Worm (Caenorhabditis elegans) whole organism, young adult: ENCODE data around the gene rps-12.

ENCODE experiments used
- B0261.1 ChIP-seq: sonication (generic microtip); optimal IDR thresholded peaks from 2 replicates; lab custom pipeline; 2016; ENCODE audit warnings: mild to moderate bottlenecking, missing genetic modification characterization, moderate library complexity, missing compliant biosample characterization
- C06A6.2 ChIP-seq: fragments of 200-800 bp; sonication (Bioruptor generic); conservative IDR thresholded peaks from 2 replicates; pipeline ENCODE4 v1.3.6; 2022; ENCODE audit warnings: missing genetic modification characterization, missing compliant biosample characterization
- F10E7.11 ChIP-seq: sonication (generic microtip); optimal IDR thresholded peaks from 2 replicates; lab custom pipeline; 2017; ENCODE audit warnings: mild to moderate bottlenecking, missing genetic modification characterization, moderate library complexity, missing compliant biosample characterization
- F39B2.1 ChIP-seq: fragments of 200-800 bp; sonication (Bioruptor generic); IDR thresholded peaks from 2 replicates; pipeline ENCODE4 v1.3.6; 2022; ENCODE audit warnings: missing genetic modification reagents, missing genetic modification characterization, missing compliant biosample characterization
- F49E8.2 ChIP-seq: sonication (generic microtip); optimal IDR thresholded peaks from 3 replicates; lab custom pipeline; 2017; ENCODE audit warnings: missing genetic modification characterization, mild to moderate bottlenecking, missing compliant biosample characterization, antibody characterized with exemption, moderate library complexity; ENCODE audit not compliant: insufficient read depth
- F57C9.4 ChIP-seq: sonication (generic microtip); optimal IDR thresholded peaks from 2 replicates; lab custom pipeline; 2017; ENCODE audit warnings: mild to moderate bottlenecking, missing genetic modification characterization, missing compliant biosample characterization
- T07F8.4 ChIP-seq: sonication (generic microtip); optimal IDR thresholded peaks from 2 replicates; lab custom pipeline; 2016; ENCODE audit warnings: mild to moderate bottlenecking, missing genetic modification characterization, moderate library complexity, missing compliant biosample characterization
- T26A5.8 ChIP-seq: sonication (generic microtip); optimal IDR thresholded peaks from 2 replicates; lab custom pipeline; 2016; ENCODE audit warnings: missing genetic modification characterization, missing compliant biosample characterization
- Y79H2A.3 ChIP-seq: fragments of 200-800 bp; sonication (Bioruptor generic); conservative IDR thresholded peaks from 2 replicates; pipeline ENCODE4 v1.3.6; 2022; ENCODE audit warnings: missing genetic modification reagents, missing genetic modification characterization, missing compliant biosample characterization
- Y95B8A.8 ChIP-seq: fragments of 200-800 bp; sonication (Bioruptor generic); IDR thresholded peaks from 2 replicates; pipeline ENCODE4 v1.3.6; 2022; ENCODE audit warnings: missing genetic modification reagents, missing genetic modification characterization, missing compliant biosample characterization
- ZK185.1 ChIP-seq: sonication (generic microtip); optimal IDR thresholded peaks from 2 replicates; lab custom pipeline; 2016; ENCODE audit warnings: mild to moderate bottlenecking, missing genetic modification characterization, missing compliant biosample characterization; ENCODE audit not compliant: poor library complexity, severe bottlenecking
- akir-1 ChIP-seq: fragments of 200-800 bp; sonication (Bioruptor generic); optimal IDR thresholded peaks from 2 replicates; lab custom pipeline; 2018; ENCODE audit warnings: mild to moderate bottlenecking, missing genetic modification characterization, moderate library complexity, missing compliant biosample characterization
- ama-1 ChIP-seq, 3 experiments: fragments of 150-350 bp in 1 of 3; sonication (generic microtip) in 2 of 3; optimal IDR thresholded peaks; 2 replicates each; lab custom pipeline; 2014 to 2018; ENCODE audit warnings: missing biosample characterization in 2 of 3, missing genetic modification characterization in 2 of 3, missing genetic modification reagents in 2 of 3
- athp-1 ChIP-seq: sonication (generic microtip); optimal IDR thresholded peaks from 2 replicates; lab custom pipeline; 2017; ENCODE audit warnings: mild to moderate bottlenecking, missing genetic modification characterization, missing compliant biosample characterization
- attf-3 ChIP-seq: fragments of 200-800 bp; sonication (Bioruptor generic); conservative IDR thresholded peaks from 2 replicates; pipeline ENCODE4 v1.3.6; 2022; ENCODE audit warnings: missing genetic modification reagents, missing genetic modification characterization, missing compliant biosample characterization
- attf-6 ChIP-seq: fragments of 200-800 bp; sonication (Bioruptor generic); IDR thresholded peaks from 2 replicates; pipeline ENCODE4 v1.3.6; 2022; ENCODE audit warnings: missing genetic modification reagents, missing genetic modification characterization, missing compliant biosample characterization
- ceh-100 ChIP-seq: fragments of 200-800 bp; sonication (Bioruptor generic); IDR thresholded peaks from 2 replicates; pipeline ENCODE4 v1.3.6; 2022; ENCODE audit warnings: missing genetic modification reagents, missing genetic modification characterization, missing compliant biosample characterization
- ceh-40 ChIP-seq: fragments of 200-800 bp; sonication (Bioruptor generic); IDR thresholded peaks from 2 replicates; pipeline ENCODE4 v1.3.6; 2022; ENCODE audit warnings: missing genetic modification characterization, missing compliant biosample characterization
- ceh-91 ChIP-seq: fragments of 200-800 bp; sonication (Bioruptor generic); IDR thresholded peaks from 2 replicates; pipeline ENCODE4 v1.3.6; 2022; ENCODE audit warnings: missing genetic modification reagents, missing genetic modification characterization, missing compliant biosample characterization
- chd-7 ChIP-seq: sonication (generic microtip); optimal IDR thresholded peaks from 2 replicates; lab custom pipeline; 2016; ENCODE audit warnings: mild to moderate bottlenecking, missing genetic modification characterization, moderate library complexity, missing compliant biosample characterization
- dox-1 ChIP-seq: fragments of 200-800 bp; sonication (Bioruptor generic); IDR thresholded peaks from 2 replicates; pipeline ENCODE4 v1.3.6; 2022; ENCODE audit warnings: missing genetic modification reagents, missing genetic modification characterization, missing compliant biosample characterization
- egl-18 ChIP-seq: fragments of 200-800 bp; sonication (Bioruptor generic); IDR thresholded peaks from 2 replicates; pipeline ENCODE4 v1.3.6; 2022; ENCODE audit warnings: missing genetic modification reagents, missing genetic modification characterization, missing compliant biosample characterization
- egrh-3 ChIP-seq: fragments of 200-800 bp; sonication (Bioruptor generic); IDR thresholded peaks from 2 replicates; pipeline ENCODE4 v1.3.6; 2022; ENCODE audit warnings: missing genetic modification reagents, missing genetic modification characterization, missing compliant biosample characterization
- fkh-3 ChIP-seq: sonication (generic microtip); optimal IDR thresholded peaks from 2 replicates; lab custom pipeline; 2016; ENCODE audit warnings: mild to moderate bottlenecking, missing genetic modification characterization, missing compliant biosample characterization
- hlh-26 ChIP-seq: fragments of 200-800 bp; sonication (Bioruptor generic); conservative IDR thresholded peaks from 2 replicates; pipeline ENCODE4 v1.3.6; 2022; ENCODE audit warnings: missing genetic modification reagents, missing genetic modification characterization, missing compliant biosample characterization
- hrde-1 ChIP-seq: sonication (generic microtip); optimal IDR thresholded peaks from 2 replicates; lab custom pipeline; 2016; ENCODE audit warnings: missing genetic modification characterization, mild to moderate bottlenecking, missing compliant biosample characterization, moderate library complexity, missing genotype, missing genetic modification reagents, borderline replicate concordance
- lag-1 ChIP-seq: fragments of 200-800 bp; sonication (Bioruptor generic); IDR thresholded peaks from 2 replicates; pipeline ENCODE4 v1.3.6; 2022; ENCODE audit warnings: missing genetic modification reagents, missing genetic modification characterization, missing compliant biosample characterization
- let-526 ChIP-seq: fragments of 200-800 bp; sonication (Bioruptor generic); IDR thresholded peaks from 2 replicates; pipeline ENCODE4 v1.3.6; 2022; ENCODE audit warnings: missing genetic modification reagents, missing genetic modification characterization, missing compliant biosample characterization
- lin-26 ChIP-seq: fragments of 200-800 bp; sonication (Bioruptor generic); IDR thresholded peaks from 2 replicates; pipeline ENCODE4 v1.3.6; 2022; ENCODE audit warnings: missing genetic modification reagents, missing genetic modification characterization, missing compliant biosample characterization
- lir-1 ChIP-seq: fragments of 200-800 bp; sonication (Bioruptor generic); conservative IDR thresholded peaks from 2 replicates; pipeline ENCODE4 v1.3.6; 2022; ENCODE audit warnings: missing genetic modification reagents, missing genetic modification characterization, missing compliant biosample characterization
- mcd-1 ChIP-seq: fragments of 200-800 bp; sonication (Bioruptor generic); IDR thresholded peaks from 2 replicates; pipeline ENCODE4 v1.3.6; 2022; ENCODE audit warnings: missing genetic modification reagents, missing genetic modification characterization, missing compliant biosample characterization
- mxl-1 ChIP-seq: sonication (generic microtip); optimal IDR thresholded peaks from 2 replicates; lab custom pipeline; 2016; ENCODE audit warnings: missing genetic modification characterization, missing compliant biosample characterization
- nfyb-1 ChIP-seq: fragments of 200-800 bp; sonication (Bioruptor generic); IDR thresholded peaks from 2 replicates; pipeline ENCODE4 v1.3.6; 2022; ENCODE audit warnings: missing genetic modification reagents, missing genetic modification characterization, missing compliant biosample characterization
- nhr-27 ChIP-seq: fragments of 200-800 bp; sonication (Bioruptor generic); optimal IDR thresholded peaks from 2 replicates; lab custom pipeline; 2018; ENCODE audit warnings: mild to moderate bottlenecking, missing genetic modification characterization, moderate library complexity, missing compliant biosample characterization
- nhr-80 ChIP-seq: sonication (generic microtip); optimal IDR thresholded peaks from 2 replicates; lab custom pipeline; 2016; ENCODE audit warnings: missing genetic modification characterization, missing compliant biosample characterization
- nhr-90 ChIP-seq: sonication (generic microtip); optimal IDR thresholded peaks from 2 replicates; lab custom pipeline; 2016; ENCODE audit warnings: missing genotype, mild to moderate bottlenecking, missing genetic modification characterization, missing compliant biosample characterization
- pha-4 ChIP-seq: fragments of 150-350 bp; sonication (generic microtip); optimal IDR thresholded peaks from 2 replicates; lab custom pipeline; 2014; ENCODE audit warnings: missing biosample characterization, missing genetic modification reagents, missing genetic modification characterization
- rcor-1 ChIP-seq: fragments of 200-800 bp; sonication (Bioruptor generic); IDR thresholded peaks from 2 replicates; pipeline ENCODE4 v1.3.6; 2022; ENCODE audit warnings: missing genetic modification reagents, missing genetic modification characterization, missing compliant biosample characterization
- repo-1 ChIP-seq: sonication (generic microtip); optimal IDR thresholded peaks from 2 replicates; lab custom pipeline; 2017; ENCODE audit warnings: mild to moderate bottlenecking, missing genetic modification characterization, missing compliant biosample characterization
- snpc-1.1 ChIP-seq: sonication (generic microtip); optimal IDR thresholded peaks from 2 replicates; lab custom pipeline; 2017; ENCODE audit warnings: missing genetic modification characterization, mild to moderate bottlenecking, missing compliant biosample characterization, antibody characterized with exemption, moderate library complexity, missing genotype, missing genetic modification reagents; ENCODE audit not compliant: insufficient read depth
- snpc-1.3 ChIP-seq: sonication (generic microtip); optimal IDR thresholded peaks from 2 replicates; lab custom pipeline; 2017; ENCODE audit warnings: missing genetic modification characterization, mild to moderate bottlenecking, missing compliant biosample characterization, antibody characterized with exemption, moderate library complexity, missing genotype, missing genetic modification reagents; ENCODE audit not compliant: insufficient read depth
- snpc-4 ChIP-seq, 5 experiments: fragments of 150-350 bp in 1 of 5; sonication (generic microtip) in 4 of 5; optimal IDR thresholded peaks; 2 replicates each; lab custom pipeline; 2014 to 2018; ENCODE audit warnings: missing genetic modification characterization in 5 of 5, missing biosample characterization in 3 of 5, antibody characterized with exemption in 2 of 5, mild to moderate bottlenecking in 2 of 5, missing compliant biosample characterization in 2 of 5, missing genotype in 2 of 5, moderate library complexity in 2 of 5, missing genetic modification reagents in 1 of 5
- somi-1 ChIP-seq: fragments of 200-800 bp; sonication (Bioruptor generic); optimal IDR thresholded peaks from 2 replicates; lab custom pipeline; 2018; ENCODE audit warnings: mild to moderate bottlenecking, missing genetic modification characterization, missing compliant biosample characterization
- sptf-2 ChIP-seq: fragments of 200-800 bp; sonication (Bioruptor generic); optimal IDR thresholded peaks from 2 replicates; lab custom pipeline; 2018; ENCODE audit warnings: mild to moderate bottlenecking, missing genetic modification characterization, missing compliant biosample characterization
- zim-3 ChIP-seq: sonication (generic microtip); optimal IDR thresholded peaks from 2 replicates; lab custom pipeline; 2017; ENCODE audit warnings: mild to moderate bottlenecking, missing genetic modification characterization, moderate library complexity, missing compliant biosample characterization
- ztf-25 ChIP-seq: fragments of 200-800 bp; sonication (Bioruptor generic); IDR thresholded peaks from 2 replicates; pipeline ENCODE4 v1.3.6; 2022; ENCODE audit warnings: missing genetic modification reagents, missing genetic modification characterization, missing compliant biosample characterization
- ztf-28 ChIP-seq: fragments of 200-800 bp; sonication (Bioruptor generic); IDR thresholded peaks from 2 replicates; pipeline ENCODE4 v1.3.6; 2022; ENCODE audit warnings: missing genetic modification reagents, missing genetic modification characterization, missing compliant biosample characterization
- ztf-6 ChIP-seq: fragments of 200-800 bp; sonication (Bioruptor generic); IDR thresholded peaks from 2 replicates; pipeline ENCODE4 v1.3.6; 2022; ENCODE audit warnings: missing genetic modification reagents, missing genetic modification characterization, missing compliant biosample characterization

Gene rps-12

DNA sequence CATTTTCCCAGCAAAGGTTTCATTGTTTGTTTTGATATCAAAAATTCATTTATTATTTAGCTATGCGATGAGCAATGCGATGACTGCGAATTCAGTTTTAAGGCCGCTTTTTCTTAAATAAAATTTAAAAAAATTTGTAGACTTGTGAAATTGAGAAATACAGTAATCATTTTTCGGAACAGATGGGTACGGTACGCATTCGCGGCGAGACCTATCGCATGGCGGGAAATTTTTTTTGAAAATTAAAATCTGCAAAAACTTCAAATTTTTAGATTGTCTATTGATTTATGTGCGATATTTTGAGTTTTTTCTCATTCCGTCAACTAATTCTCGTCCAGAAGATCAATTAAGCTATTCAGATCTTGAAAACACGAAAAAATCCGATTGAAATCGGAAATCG lies 15.6 kb upstream of the rps-12 start (continued):
- peak; percentile 66 for TF ChIP-seq snpc-1.3
- peak; percentile 85 for TF ChIP-seq snpc-1.1 (tag; lab: Kevin White, UChicago)
- no peak for TF ChIP-seq pha-4 (tag; lab: Kevin White, UChicago)
- TF ChIP-seq zim-3 (tag; lab: Kevin White, UChicago), result no peak
- TF ChIP-seq hlh-26 (GFP tag; lab: Robert Waterston, UW), result no peak
- no peak for TF ChIP-seq nhr-27 (tag; lab: Kevin White, UChicago)
- TF ChIP-seq ZK185.1, result no peak
- no peak for TF ChIP-seq fkh-3 (tag; lab: Kevin White, UChicago)
- TF ChIP-seq lin-26 (GFP tag; lab: Robert Waterston, UW), result no peak
- no peak for TF ChIP-seq nfyb-1 (GFP tag; lab: Robert Waterston, UW)
- TF ChIP-seq F10E7.11 (tag; lab: Kevin White, UChicago), result no peak
- TF ChIP-seq T07F8.4 (tag; lab: Kevin White, UChicago), result no peak
- peak; percentile 66 for TF ChIP-seq mcd-1 (GFP tag; lab: Robert Waterston, UW)
- no peak for TF ChIP-seq mxl-1 (tag; lab: Kevin White, UChicago)
- peak; percentile 72 for TF ChIP-seq attf-6 (GFP tag; lab: Robert Waterston, UW)
- TF ChIP-seq ceh-91 (GFP tag; lab: Robert Waterston, UW), result peak; percentile 97
- peak; percentile 56 for TF ChIP-seq hrde-1 (tag; lab: Kevin White, UChicago)
- no peak for TF ChIP-seq akir-1 (GFP tag; lab: Kevin White, UChicago)
- no peak for TF ChIP-seq F57C9.4 (tag; lab: Kevin White, UChicago)
- no peak for TF ChIP-seq somi-1
- no peak for TF ChIP-seq attf-3 (GFP tag; lab: Robert Waterston, UW)
- TF ChIP-seq T26A5.8, result no peak
- peak; percentile 39 for TF ChIP-seq ceh-100 (GFP tag; lab: Robert Waterston, UW)
- no peak for TF ChIP-seq repo-1
- no peak for TF ChIP-seq ztf-28 (GFP tag; lab: Robert Waterston, UW)
- peak; percentile 90 for TF ChIP-seq F49E8.2 (tag; lab: Kevin White, UChicago)
- TF ChIP-seq lag-1 (GFP tag; lab: Robert Waterston, UW), result no peak
- no peak for TF ChIP-seq F39B2.1
- TF ChIP-seq rcor-1 (GFP tag; lab: Robert Waterston, UW), result peak; percentile 86
- no peak for TF ChIP-seq egl-18 (GFP tag; lab: Robert Waterston, UW)
- no peak for TF ChIP-seq ztf-25 (GFP tag; lab: Robert Waterston, UW)
- no peak for TF ChIP-seq let-526 (GFP tag; lab: Robert Waterston, UW)
- TF ChIP-seq nhr-90, result no peak
- TF ChIP-seq egrh-3 (GFP tag; lab: Robert Waterston, UW), result no peak
- TF ChIP-seq Y79H2A.3 (GFP tag; lab: Robert Waterston, UW), result 0 out of 2 replicates have a peak, but pooled peaks have one; percentile 48
- TF ChIP-seq ztf-6 (GFP tag; lab: Robert Waterston, UW), result no peak
- no peak for TF ChIP-seq B0261.1
- no peak for TF ChIP-seq nhr-80 (tag; lab: Kevin White, UChicago)
- TF ChIP-seq ceh-40 (GFP tag; lab: Robert Waterston, UW), result no peak
- TF ChIP-seq ama-1 (optimal IDR thresholded peaks at IDR 0.05; lab: Kevin White, UChicago), result no peak
- TF ChIP-seq ama-1 (GFP tag; optimal IDR thresholded peaks at IDR 0.05; lab: Kevin White, UChicago), result no peak
- no peak for TF ChIP-seq chd-7 (tag; lab: Kevin White, UChicago)
- peak; percentile 86 for TF ChIP-seq dox-1 (GFP tag; lab: Robert Waterston, UW)
- TF ChIP-seq sptf-2, result no peak
- TF ChIP-seq C06A6.2, result no peak
- TF ChIP-seq athp-1 (tag; lab: Kevin White, UChicago), result peak; percentile 56
- peak; percentile 83 for TF ChIP-seq Y95B8A.8 (GFP tag; lab: Robert Waterston, UW)
- no peak; the same call in 1 of the 2 replicates for TF ChIP-seq lir-1 (GFP tag; lab: Robert Waterston, UW)
- TF ChIP-seq snpc-4 (GFP tag; optimal IDR thresholded peaks at IDR 0.05; lab: Kevin White, UChicago), result peak; percentile 59
- peak in 3 of 4 experiments; percentile 46 to 72 (median 68) for TF ChIP-seq snpc-4 (tag; optimal IDR thresholded peaks at IDR 0.05; lab: Kevin White, UChicago)
